Worm (Caenorhabditis elegans): ENCODE data around the gene F14H8.4.

F14H8.4 gene

ce11 chrV:15002184-15002690 lies 21.4 kb upstream of the F14H8.4 start, which contains the start of the genes fib-1 and mut-15 (continued):
- TF ChIP-seq nhr-10 (tag; optimal IDR thresholded peaks at IDR 0.05) (no peak), lir-3 (tag; optimal IDR thresholded peaks at IDR 0.05) (no peak), nhr-25 (tag; optimal IDR thresholded peaks at IDR 0.05; ENCODE audit: borderline replicate concordance, insufficient read depth) (peak; percentile 73), fkh-10 (GFP tag; optimal IDR thresholded peaks at IDR 0.05) (peak; percentile 86), aha-1 (tag) (peak; percentile 24), daf-16 (GFP tag; optimal IDR thresholded peaks at IDR 0.05) (peak in 1 of 2 experiments; percentile 42), daf-16 (tag; optimal IDR thresholded peaks at IDR 0.05) (peak; percentile 54), lin-39 (tag; optimal IDR thresholded peaks at IDR 0.05) (no peak), zfp-3 (GFP tag; conservative IDR thresholded peaks at IDR 0.05) (no peak), T26A8.4 (GFP tag; IDR thresholded peaks at IDR 0.05) (peak; percentile 71; the same call in 1 of the 2 replicates), lsy-2 (tag; optimal IDR thresholded peaks at IDR 0.05) (peak; percentile 89 to 97), spr-1 (tag; optimal IDR thresholded peaks at IDR 0.05) (peak; percentile 71), Y75B8A.6 (GFP tag; IDR thresholded peaks at IDR 0.05) (no peak), duxl-1 (tag; optimal IDR thresholded peaks at IDR 0.05; ENCODE audit: poor library complexity) (peak; percentile 62), ztf-7 (tag; optimal IDR thresholded peaks at IDR 0.05) (no peak), nhr-41 (GFP tag; IDR thresholded peaks at IDR 0.05) (no peak), nhr-237 (tag; optimal IDR thresholded peaks at IDR 0.05) (no peak), dpl-1 (GFP tag; optimal IDR thresholded peaks at IDR 0.05) (peak; percentile 81), dve-1 (tag; optimal IDR thresholded peaks at IDR 0.05; ENCODE audit: insufficient read depth) (peak; percentile 89), pqm-1 (tag; optimal IDR thresholded peaks at IDR 0.05) (no peak), Y5F2A.4 (GFP tag; optimal IDR thresholded peaks at IDR 0.05) (no peak), unc-62 (GFP tag; optimal IDR thresholded peaks at IDR 0.05 in 1 of 2) (peak in 1 of 2 experiments; percentile 99), unc-62 (tag; optimal IDR thresholded peaks at IDR 0.05) (no peak), Y105C5A.15 (GFP tag; IDR thresholded peaks at IDR 0.05) (no peak), nhr-77 (tag; optimal IDR thresholded peaks at IDR 0.05) (peak; percentile 94), spr-3 (GFP tag; optimal IDR thresholded peaks at IDR 0.05) (peak; percentile 8), hlh-30 (tag; optimal IDR thresholded peaks at IDR 0.05; ENCODE audit: insufficient read depth) (peak; percentile 77), T20F7.1 (GFP tag; optimal IDR thresholded peaks at IDR 0.05) (peak; percentile 91), mdl-1 (tag; optimal IDR thresholded peaks at IDR 0.05) (peak in 1 of 2 experiments; percentile 28), nhr-28 (tag; optimal IDR thresholded peaks at IDR 0.05) (peak; percentile 74), mep-1 (tag; optimal IDR thresholded peaks at IDR 0.05) (peak; percentile 96), nhr-102 (tag; optimal IDR thresholded peaks at IDR 0.05) (peak; percentile 80)

- no peak for TF ChIP-seq lim-7 (GFP tag; IDR thresholded peaks at IDR 0.05)
- no peak for TF ChIP-seq ZK337.2 (GFP tag; IDR thresholded peaks at IDR 0.05)
- no peak for TF ChIP-seq ama-1 (optimal IDR thresholded peaks at IDR 0.05)
- no peak for TF ChIP-seq F26F4.8 (GFP tag; conservative IDR thresholded peaks at IDR 0.05)
- no peak for TF ChIP-seq attf-4 (tag; optimal IDR thresholded peaks at IDR 0.05)
- no peak for TF ChIP-seq madf-5 (GFP tag; IDR thresholded peaks at IDR 0.05)
- no peak for TF ChIP-seq vab-7 (GFP tag; IDR thresholded peaks at IDR 0.05)
- no peak for TF ChIP-seq duxl-1 (tag; optimal IDR thresholded peaks at IDR 0.05; ENCODE audit: poor library complexity)
- no peak for TF ChIP-seq jun-1 (tag; optimal IDR thresholded peaks at IDR 0.05)
- TF ChIP-seq cey-2 (tag; optimal IDR thresholded peaks at IDR 0.05; ENCODE audit: borderline replicate concordance, insufficient read depth), result no peak
- no peak for TF ChIP-seq lin-13 (GFP tag; optimal IDR thresholded peaks at IDR 0.05)
- TF ChIP-seq aly-2 (tag; optimal IDR thresholded peaks at IDR 0.05), result no peak
Measured at ce11 chrV:15004800-15005199, 18.8 kb upstream of the F14H8.4 start, which contains the start of gene hrde-2. hrde-2 (plus strand) TSS chrV:15005100.

All from whole organism, L4 larva.